Worm (Caenorhabditis elegans): ENCODE data around the gene ZK892.6.
"Not testable (repeated sequence)": the region's sequence is repeated elsewhere in the genome, so short reads cannot be mapped to it uniquely, and the experiment has no call there.

Gene ZK892.6

ce11 chrII:10014384-10014783, 34.5 kb upstream of the ZK892.6 start:
- TF ChIP-seq tbx-37 (GFP tag; conservative IDR thresholded peaks at IDR 0.05) (no peak), hmg-4 (GFP tag; optimal IDR thresholded peaks at IDR 0.05) (no peak), tra-4 (tag; optimal IDR thresholded peaks at IDR 0.05) (no peak), scrt-1 (GFP tag; IDR thresholded peaks at IDR 0.05) (no peak), hmbx-1 (tag; optimal IDR thresholded peaks at IDR 0.05) (no peak), pes-1 (GFP tag; IDR thresholded peaks at IDR 0.05) (no peak), ceh-36 (tag; optimal IDR thresholded peaks at IDR 0.05) (no peak), ets-7 (tag; optimal IDR thresholded peaks at IDR 0.05) (no peak), hnd-1 (tag; optimal IDR thresholded peaks at IDR 0.05) (no peak), aly-1 (tag; optimal IDR thresholded peaks at IDR 0.05) (no peak), sea-1 (GFP tag; conservative IDR thresholded peaks at IDR 0.05) (no peak), B0310.2 (tag; optimal IDR thresholded peaks at IDR 0.05) (no peak), tbx-11 (GFP tag; IDR thresholded peaks at IDR 0.05) (no peak), F13C5.2 (tag; optimal IDR thresholded peaks at IDR 0.05) (no peak)

ce11 chrII:10012490-10012889, 32.6 kb upstream of the ZK892.6 start:
- TF ChIP-seq F13C5.2 (tag; optimal IDR thresholded peaks at IDR 0.05) (no peak), ets-7 (tag; optimal IDR thresholded peaks at IDR 0.05) (no peak)

DNA sequence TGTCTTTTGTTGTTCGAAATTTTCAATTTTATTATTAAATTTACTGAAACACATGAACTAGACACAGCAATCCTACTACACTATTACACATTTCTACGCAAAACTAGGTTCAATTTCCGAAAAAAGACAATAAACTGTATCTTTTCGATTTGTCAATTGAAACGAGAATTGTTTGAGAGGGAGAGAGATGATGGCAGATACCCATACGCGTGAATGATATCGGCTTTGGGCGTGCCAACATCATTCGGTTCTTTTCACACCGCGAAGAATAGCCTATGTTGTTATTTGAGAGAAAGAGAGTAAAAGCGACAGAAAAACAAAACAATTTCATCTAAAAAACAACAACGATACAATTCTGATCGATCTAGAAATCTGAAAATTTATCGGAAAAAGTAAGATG, 31.8 kb upstream of the ZK892.6 start:
- TF ChIP-seq ceh-36 (tag; optimal IDR thresholded peaks at IDR 0.05) (no peak), F13C5.2 (tag; optimal IDR thresholded peaks at IDR 0.05) (no peak), ceh-13 (GFP tag; optimal IDR thresholded peaks at IDR 0.05) (no peak), scrt-1 (GFP tag; IDR thresholded peaks at IDR 0.05) (no peak)

DNA sequence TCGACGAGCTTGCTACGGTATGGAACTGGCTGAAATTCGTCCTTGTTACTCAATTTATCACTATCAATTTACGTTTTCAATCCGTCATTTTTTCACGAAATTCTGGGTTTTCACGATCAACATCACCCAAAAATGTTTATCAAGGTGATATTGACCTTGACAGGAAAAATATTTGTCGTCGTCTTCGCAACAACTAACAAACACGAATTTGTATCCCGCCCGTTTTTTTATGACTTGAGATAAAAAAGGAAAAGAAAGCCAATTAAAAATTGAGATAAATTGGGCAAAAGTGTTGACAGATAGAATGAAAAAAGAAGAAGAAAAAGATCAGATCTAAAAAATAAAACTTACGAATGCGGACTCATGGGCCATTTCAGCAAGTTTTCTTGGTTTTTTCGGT, 31.0 kb upstream of the ZK892.6 start:
- TF ChIP-seq B0310.2 (tag; optimal IDR thresholded peaks at IDR 0.05) (no peak), aly-1 (tag; optimal IDR thresholded peaks at IDR 0.05) (no peak), ceh-13 (GFP tag; optimal IDR thresholded peaks at IDR 0.05) (no peak), F13C5.2 (tag; optimal IDR thresholded peaks at IDR 0.05) (no peak), sea-1 (GFP tag; conservative IDR thresholded peaks at IDR 0.05) (no peak), scrt-1 (GFP tag; IDR thresholded peaks at IDR 0.05) (no peak), tbx-11 (GFP tag; IDR thresholded peaks at IDR 0.05) (no peak)

- TF ChIP-seq ama-1 (optimal IDR thresholded peaks at IDR 0.05) (no peak), ceh-13 (GFP tag; optimal IDR thresholded peaks at IDR 0.05) (no peak), ets-7 (tag; optimal IDR thresholded peaks at IDR 0.05) (no peak), pes-1 (GFP tag; IDR thresholded peaks at IDR 0.05) (no peak), F13C5.2 (tag; optimal IDR thresholded peaks at IDR 0.05) (no peak), sea-1 (GFP tag; conservative IDR thresholded peaks at IDR 0.05) (no peak), tbx-37 (GFP tag; conservative IDR thresholded peaks at IDR 0.05) (no peak), tbx-11 (GFP tag; IDR thresholded peaks at IDR 0.05) (no peak), ceh-36 (tag; optimal IDR thresholded peaks at IDR 0.05) (no peak), B0310.2 (tag; optimal IDR thresholded peaks at IDR 0.05) (no peak)
These were observed 28.6 kb upstream of the ZK892.6 start for ce11 chrII:10008552-10008951.

DNA sequence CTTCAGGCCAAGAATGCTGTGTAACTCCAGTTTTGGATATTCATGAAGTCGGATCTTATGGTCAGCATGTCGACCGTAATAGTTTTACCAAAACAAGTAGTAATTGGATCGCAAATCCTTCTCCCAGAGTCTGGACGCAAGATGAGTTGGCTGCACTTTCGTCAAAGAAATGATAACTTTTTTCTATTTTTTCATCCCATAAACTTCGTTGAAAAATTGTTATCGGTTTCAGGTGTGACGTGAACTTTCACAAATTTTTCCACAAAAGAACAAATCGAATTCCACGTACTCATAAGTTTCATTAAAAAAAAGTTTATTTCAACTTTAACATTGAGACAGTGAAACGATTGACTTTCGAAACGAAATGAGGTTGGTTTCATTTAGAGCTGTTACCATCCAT, 28.0 kb upstream of the ZK892.6 start, which contains the start of gene ZK892.5:
Gene ZK892.5 (plus strand): TSS at position 301 of the 400 bp plus-strand sequence.
- TF ChIP-seq tra-4 (tag; optimal IDR thresholded peaks at IDR 0.05) (no peak), ceh-13 (GFP tag; optimal IDR thresholded peaks at IDR 0.05) (no peak), ceh-36 (tag; optimal IDR thresholded peaks at IDR 0.05) (no peak), hmg-4 (GFP tag; optimal IDR thresholded peaks at IDR 0.05) (no peak), ets-7 (tag; optimal IDR thresholded peaks at IDR 0.05) (no peak), ama-1 (optimal IDR thresholded peaks at IDR 0.05) (no peak), hmbx-1 (tag; optimal IDR thresholded peaks at IDR 0.05) (no peak), tbx-11 (GFP tag; IDR thresholded peaks at IDR 0.05) (no peak), flt-1 (GFP tag; IDR thresholded peaks at IDR 0.05) (no peak), B0310.2 (tag; optimal IDR thresholded peaks at IDR 0.05) (no peak), F13C5.2 (tag; optimal IDR thresholded peaks at IDR 0.05) (no peak)

ce11 chrII:10006266-10006665, 26.3 kb upstream of the ZK892.6 start, which contains the start of gene ZK892.4:
Gene ZK892.4, plus strand, starts transcription at chrII:10006566.
- TF ChIP-seq tra-4 (tag; optimal IDR thresholded peaks at IDR 0.05); ceh-13 (GFP tag; optimal IDR thresholded peaks at IDR 0.05); flt-1 (GFP tag; IDR thresholded peaks at IDR 0.05): not testable (repeated sequence)

DNA sequence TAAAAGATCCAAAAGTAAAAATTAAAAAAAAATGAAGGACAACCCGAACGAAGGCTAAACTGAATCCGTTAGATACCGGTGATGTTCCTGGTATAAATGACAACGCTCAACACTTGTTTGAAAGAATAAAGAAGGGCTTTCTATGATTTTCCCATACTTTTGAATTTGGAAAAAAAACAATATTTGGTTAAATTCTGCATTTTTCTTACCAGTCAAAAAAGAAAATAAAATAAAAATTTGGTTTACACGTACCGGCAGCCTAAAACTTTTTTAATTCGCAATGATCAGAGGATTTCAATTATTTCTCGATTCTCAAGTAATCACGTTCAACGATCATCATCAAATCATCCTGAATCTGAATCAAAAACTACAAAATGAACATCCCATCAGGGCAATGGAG, 21.6 kb upstream of the ZK892.6 start, which contains the start of gene ZK892.3:
Gene ZK892.3 (plus strand): TSS at position 301 of the 400 bp plus-strand sequence.
- TF ChIP-seq F13C5.2 (tag; optimal IDR thresholded peaks at IDR 0.05) = no peak
- no peak for TF ChIP-seq ceh-13 (GFP tag; optimal IDR thresholded peaks at IDR 0.05)
- no peak for TF ChIP-seq aly-1 (tag; optimal IDR thresholded peaks at IDR 0.05)
- TF ChIP-seq pes-1 (GFP tag; IDR thresholded peaks at IDR 0.05) = no peak
- TF ChIP-seq scrt-1 (GFP tag; IDR thresholded peaks at IDR 0.05) = no peak
- no peak for TF ChIP-seq ceh-36 (tag; optimal IDR thresholded peaks at IDR 0.05)
- TF ChIP-seq hnd-1 (tag; optimal IDR thresholded peaks at IDR 0.05) = no peak
- no peak for TF ChIP-seq tbx-37 (GFP tag; conservative IDR thresholded peaks at IDR 0.05)
- no peak for TF ChIP-seq tra-4 (tag; optimal IDR thresholded peaks at IDR 0.05)
- TF ChIP-seq tbx-11 (GFP tag; IDR thresholded peaks at IDR 0.05) = no peak
- no peak for TF ChIP-seq ama-1 (optimal IDR thresholded peaks at IDR 0.05)
- no peak for TF ChIP-seq ets-7 (tag; optimal IDR thresholded peaks at IDR 0.05)
- no peak for TF ChIP-seq hmbx-1 (tag; optimal IDR thresholded peaks at IDR 0.05)
- TF ChIP-seq hmg-4 (GFP tag; optimal IDR thresholded peaks at IDR 0.05) = no peak
- TF ChIP-seq flt-1 (GFP tag; IDR thresholded peaks at IDR 0.05) = no peak
- TF ChIP-seq sea-1 (GFP tag; conservative IDR thresholded peaks at IDR 0.05) = no peak
- TF ChIP-seq B0310.2 (tag; optimal IDR thresholded peaks at IDR 0.05) = no peak

DNA sequence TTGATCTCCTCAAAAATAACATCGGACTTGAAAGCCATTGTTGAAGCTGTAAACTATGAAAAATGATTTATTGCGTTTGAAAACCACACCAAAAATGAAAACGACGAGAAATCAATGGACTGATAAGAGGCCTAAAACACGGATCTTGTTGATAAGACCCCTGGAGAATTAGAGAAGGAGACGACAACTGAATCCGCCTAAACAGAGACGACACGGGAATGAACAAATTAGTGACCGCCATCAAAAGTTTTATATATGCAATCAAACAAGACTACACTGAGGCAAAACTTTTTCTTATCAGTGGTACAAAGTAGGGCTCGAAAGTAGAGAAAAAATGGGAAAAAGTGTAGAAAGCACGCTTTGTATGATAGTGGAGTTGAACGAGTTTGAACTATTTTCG, 21.1 kb upstream of the ZK892.6 start, which contains the start of gene nlt-1:
Gene nlt-1 (minus strand): TSS at position 78 of the 400 bp plus-strand sequence.
- TF ChIP-seq ets-7 (tag; optimal IDR thresholded peaks at IDR 0.05) (no peak), hnd-1 (tag; optimal IDR thresholded peaks at IDR 0.05) (no peak)
